Worm (Caenorhabditis elegans): ENCODE data around the gene F23D12.3.

DNA sequence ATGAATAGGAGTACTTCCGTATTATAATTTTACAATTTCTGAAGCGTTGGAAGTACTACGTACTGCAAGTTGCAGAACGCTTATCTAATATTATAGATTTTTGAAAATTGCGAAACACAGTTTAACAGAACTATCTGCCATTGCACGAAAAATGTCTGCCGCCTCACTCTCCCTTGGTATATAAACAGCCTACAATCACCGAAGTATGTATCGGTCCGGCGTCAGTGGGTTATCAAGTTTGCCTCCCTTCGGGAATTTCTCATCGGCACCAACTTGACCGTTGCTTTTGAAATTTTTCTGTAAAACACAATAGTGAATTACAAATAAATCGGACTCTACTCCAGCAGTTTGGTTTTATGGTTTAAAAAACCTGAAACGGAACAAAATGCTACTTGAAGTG lies 34.9 kb downstream of the F23D12.3 start:
- no peak for TF ChIP-seq med-1 (GFP tag; optimal IDR thresholded peaks at IDR 0.05; ENCODE audit: insufficient read depth)
- no peak for TF ChIP-seq klf-2 (GFP tag; conservative IDR thresholded peaks at IDR 0.05)
- TF ChIP-seq flt-1 (GFP tag; IDR thresholded peaks at IDR 0.05), result no peak
- no peak for TF ChIP-seq ztf-23 (GFP tag; IDR thresholded peaks at IDR 0.05)
- TF ChIP-seq T22C8.4 (GFP tag; IDR thresholded peaks at IDR 0.05), result no peak
- TF ChIP-seq ztf-29 (GFP tag; IDR thresholded peaks at IDR 0.05), result no peak
- no peak for TF ChIP-seq cog-1 (tag; optimal IDR thresholded peaks at IDR 0.05)
- TF ChIP-seq ref-1 (GFP tag; conservative IDR thresholded peaks at IDR 0.05), result no peak

Data from whole organism, midembryonic.